Worm (Caenorhabditis elegans) whole organism, L2 larva: Measurements from ENCODE around the gene cku-80.

Experiments used
- R02D3.7 ChIP-seq: fragments of 150-350 bp; optimal IDR thresholded peaks from 2 replicates; lab custom pipeline; 2014; ENCODE audit warnings: missing biosample characterization, missing genetic modification characterization
- blmp-1 ChIP-seq: sonication (generic microtip); optimal IDR thresholded peaks from 2 replicates; lab custom pipeline; 2017; ENCODE audit warnings: missing genetic modification characterization, mild to moderate bottlenecking, missing compliant biosample characterization, antibody characterized with exemption, moderate library complexity; ENCODE audit not compliant: insufficient read depth
- elt-3 ChIP-seq: sonication (generic microtip); optimal IDR thresholded peaks from 2 replicates; lab custom pipeline; 2017; ENCODE audit warnings: missing biosample characterization, missing genetic modification characterization
- fos-1 ChIP-seq: fragments of 150-350 bp; optimal IDR thresholded peaks from 2 replicates; lab custom pipeline; 2014; ENCODE audit warnings: missing biosample characterization, missing genetic modification characterization
- lin-13 ChIP-seq: fragments of 150-350 bp; optimal IDR thresholded peaks from 2 replicates; lab custom pipeline; 2014; ENCODE audit warnings: missing biosample characterization, missing genetic modification reagents, missing genetic modification characterization
- lin-39 ChIP-seq: fragments of 150-350 bp; optimal IDR thresholded peaks from 2 replicates; lab custom pipeline; 2014; ENCODE audit warnings: missing biosample characterization, missing genetic modification reagents, missing genetic modification characterization
- lsy-2 ChIP-seq, 2 experiments: fragments of 150-350 bp in 1 of 2; sonication (generic microtip) in 1 of 2; optimal IDR thresholded peaks; 2 replicates each; lab custom pipeline; 2014 to 2017; ENCODE audit warnings: missing biosample characterization in 2 of 2, missing genetic modification characterization in 2 of 2
- nhr-237 ChIP-seq: fragments of 150-350 bp; optimal IDR thresholded peaks from 2 replicates; lab custom pipeline; 2014; ENCODE audit warnings: missing biosample characterization, missing genetic modification characterization
- nhr-25 ChIP-seq: fragments of 150-350 bp; sonication (generic microtip); optimal IDR thresholded peaks from 3 replicates; lab custom pipeline; 2014; ENCODE audit warnings: missing biosample characterization, missing genetic modification characterization
- nhr-6 ChIP-seq: fragments of 150-350 bp; optimal IDR thresholded peaks from 2 replicates; lab custom pipeline; 2014; ENCODE audit warnings: missing biosample characterization, missing genetic modification characterization
- snpc-4 ChIP-seq: fragments of 150-350 bp; optimal IDR thresholded peaks from 2 replicates; lab custom pipeline; 2014; ENCODE audit warnings: missing biosample characterization, missing genetic modification characterization
- ztf-4 ChIP-seq: fragments of 150-350 bp; optimal IDR thresholded peaks from 2 replicates; lab custom pipeline; 2014; ENCODE audit warnings: missing biosample characterization, missing genetic modification characterization

- TF ChIP-seq elt-3 (tag; lab: Kevin White, UChicago), result no peak
- TF ChIP-seq nhr-6 (tag; lab: Kevin White, UChicago), result no peak
- TF ChIP-seq lsy-2 (tag; optimal IDR thresholded peaks at IDR 0.05; lab: Kevin White, UChicago), result no peak
- TF ChIP-seq fos-1 (tag; lab: Kevin White, UChicago), result no peak
- TF ChIP-seq nhr-25, result no peak
- TF ChIP-seq R02D3.7 (tag; lab: Kevin White, UChicago), result no peak
- no peak for TF ChIP-seq ztf-4 (tag; lab: Kevin White, UChicago)
- no peak for TF ChIP-seq lin-13 (GFP tag; lab: Kevin White, UChicago)
- TF ChIP-seq blmp-1 (tag; lab: Kevin White, UChicago), result no peak
- no peak for TF ChIP-seq lin-39 (tag; lab: Kevin White, UChicago)
- no peak for TF ChIP-seq nhr-237 (tag; lab: Kevin White, UChicago)
- no peak for TF ChIP-seq snpc-4 (tag; lab: Kevin White, UChicago)
Observed at ce11 chrIII:4428797-4429196, 9.1 kb downstream of the cku-80 start.
